Worm (Caenorhabditis elegans) whole organism, young adult: ENCODE results near the gene enri-2.

Source experiments
- B0019.2 ChIP-seq: fragments of 200-800 bp; sonication (Bioruptor generic); conservative IDR thresholded peaks from 2 replicates; pipeline ENCODE4 v1.3.6; 2022; ENCODE audit warnings: missing genetic modification reagents, missing genetic modification characterization, missing compliant biosample characterization
- B0261.1 ChIP-seq: sonication (generic microtip); optimal IDR thresholded peaks from 2 replicates; lab custom pipeline; 2016; ENCODE audit warnings: mild to moderate bottlenecking, missing genetic modification characterization, moderate library complexity, missing compliant biosample characterization
- B0336.3 ChIP-seq: fragments of 200-800 bp; sonication (Bioruptor generic); IDR thresholded peaks from 2 replicates; pipeline ENCODE4 v1.3.6; 2022; ENCODE audit warnings: missing genetic modification characterization, missing compliant biosample characterization
- F10E7.11 ChIP-seq: sonication (generic microtip); optimal IDR thresholded peaks from 2 replicates; lab custom pipeline; 2017; ENCODE audit warnings: mild to moderate bottlenecking, missing genetic modification characterization, moderate library complexity, missing compliant biosample characterization
- F22D6.2 ChIP-seq: sonication (generic microtip); optimal IDR thresholded peaks from 2 replicates; lab custom pipeline; 2016; ENCODE audit warnings: mild to moderate bottlenecking, missing genetic modification characterization, missing compliant biosample characterization
- F55B11.4 ChIP-seq: sonication (generic microtip); optimal IDR thresholded peaks from 2 replicates; lab custom pipeline; 2016; ENCODE audit warnings: missing compliant biosample characterization, missing genetic modification characterization, borderline replicate concordance; ENCODE audit not compliant: insufficient read depth
- K11D2.4 ChIP-seq: fragments of 200-800 bp; sonication (Bioruptor generic); IDR thresholded peaks from 2 replicates; pipeline ENCODE4 v1.3.6; 2022; ENCODE audit warnings: missing genetic modification reagents, missing genetic modification characterization, missing compliant biosample characterization
- Y67H2A.10 ChIP-seq: fragments of 200-800 bp; sonication (Bioruptor generic); conservative IDR thresholded peaks from 2 replicates; pipeline ENCODE4 v1.3.6; 2022; ENCODE audit warnings: missing genetic modification reagents, missing genetic modification characterization, missing compliant biosample characterization
- aptf-3 ChIP-seq: fragments of 200-800 bp; sonication (Bioruptor generic); IDR thresholded peaks from 2 replicates; pipeline ENCODE4 v1.3.6; 2022; ENCODE audit warnings: missing genetic modification characterization, missing compliant biosample characterization
- atf-7 ChIP-seq: sonication (generic microtip); optimal IDR thresholded peaks from 2 replicates; lab custom pipeline; 2017; ENCODE audit warnings: mild to moderate bottlenecking, missing genetic modification characterization, missing compliant biosample characterization
- athp-1 ChIP-seq: sonication (generic microtip); optimal IDR thresholded peaks from 2 replicates; lab custom pipeline; 2017; ENCODE audit warnings: mild to moderate bottlenecking, missing genetic modification characterization, missing compliant biosample characterization
- attf-3 ChIP-seq: fragments of 200-800 bp; sonication (Bioruptor generic); conservative IDR thresholded peaks from 2 replicates; pipeline ENCODE4 v1.3.6; 2022; ENCODE audit warnings: missing genetic modification reagents, missing genetic modification characterization, missing compliant biosample characterization
- attf-5 ChIP-seq: fragments of 200-800 bp; sonication (Bioruptor generic); optimal IDR thresholded peaks from 2 replicates; lab custom pipeline; 2018; ENCODE audit warnings: mild to moderate bottlenecking, missing genetic modification characterization, missing compliant biosample characterization
- ccch-3 ChIP-seq: fragments of 200-800 bp; sonication (Bioruptor generic); optimal IDR thresholded peaks from 2 replicates; lab custom pipeline; 2018; ENCODE audit warnings: mild to moderate bottlenecking, missing genetic modification characterization, missing compliant biosample characterization
- cebp-1 ChIP-seq, 2 experiments: fragments of 200-800 bp in 1 of 2; sonication (Bioruptor generic) in 1 of 2; sonication (generic microtip) in 1 of 2; IDR thresholded peaks in 1 of 2; optimal IDR thresholded peaks in 1 of 2; 2 replicates each; pipeline versions ENCODE4 v1.3.6 to Lab custom; 2017 to 2022; ENCODE audit warnings: missing compliant biosample characterization in 2 of 2, missing genetic modification characterization in 2 of 2, mild to moderate bottlenecking in 1 of 2, missing genetic modification reagents in 1 of 2, moderate library complexity in 1 of 2
- dox-1 ChIP-seq: fragments of 200-800 bp; sonication (Bioruptor generic); IDR thresholded peaks from 2 replicates; pipeline ENCODE4 v1.3.6; 2022; ENCODE audit warnings: missing genetic modification reagents, missing genetic modification characterization, missing compliant biosample characterization
- dpff-1 ChIP-seq: sonication (generic microtip); optimal IDR thresholded peaks from 2 replicates; lab custom pipeline; 2017; ENCODE audit warnings: mild to moderate bottlenecking, missing genetic modification characterization, missing compliant biosample characterization
- egl-44 ChIP-seq: fragments of 200-800 bp; sonication (Bioruptor generic); IDR thresholded peaks from 2 replicates; pipeline ENCODE4 v1.3.6; 2022; ENCODE audit warnings: missing genetic modification reagents, missing genetic modification characterization, missing compliant biosample characterization
- egrh-3 ChIP-seq: fragments of 200-800 bp; sonication (Bioruptor generic); IDR thresholded peaks from 2 replicates; pipeline ENCODE4 v1.3.6; 2022; ENCODE audit warnings: missing genetic modification reagents, missing genetic modification characterization, missing compliant biosample characterization
- ets-4 ChIP-seq: fragments of 200-800 bp; sonication (Bioruptor generic); optimal IDR thresholded peaks from 2 replicates; lab custom pipeline; 2018; ENCODE audit warnings: mild to moderate bottlenecking, missing genetic modification characterization, missing compliant biosample characterization
- him-1 ChIP-seq: sonication (generic microtip); optimal IDR thresholded peaks from 2 replicates; lab custom pipeline; 2016; ENCODE audit warnings: missing genotype, missing genetic modification reagents, missing genetic modification characterization, missing compliant biosample characterization
- hmg-1.2 ChIP-seq: fragments of 200-800 bp; sonication (Bioruptor generic); IDR thresholded peaks from 2 replicates; pipeline ENCODE4 v1.3.6; 2022; ENCODE audit warnings: missing genetic modification reagents, missing genetic modification characterization, missing compliant biosample characterization
- hmg-20 ChIP-seq: fragments of 200-800 bp; sonication (Bioruptor generic); IDR thresholded peaks from 2 replicates; pipeline ENCODE4 v1.3.6; 2022; ENCODE audit warnings: missing genetic modification reagents, missing genetic modification characterization, missing compliant biosample characterization
- lin-26 ChIP-seq: fragments of 200-800 bp; sonication (Bioruptor generic); IDR thresholded peaks from 2 replicates; pipeline ENCODE4 v1.3.6; 2022; ENCODE audit warnings: missing genetic modification reagents, missing genetic modification characterization, missing compliant biosample characterization
- lin-40 ChIP-seq: sonication (generic microtip); optimal IDR thresholded peaks from 2 replicates; lab custom pipeline; 2016; ENCODE audit warnings: missing genetic modification characterization, mild to moderate bottlenecking, missing compliant biosample characterization, missing genotype, missing genetic modification reagents
- lir-1 ChIP-seq: fragments of 200-800 bp; sonication (Bioruptor generic); conservative IDR thresholded peaks from 2 replicates; pipeline ENCODE4 v1.3.6; 2022; ENCODE audit warnings: missing genetic modification reagents, missing genetic modification characterization, missing compliant biosample characterization
- lsl-1 ChIP-seq: fragments of 200-800 bp; sonication (Bioruptor generic); optimal IDR thresholded peaks from 2 replicates; lab custom pipeline; 2018; ENCODE audit warnings: mild to moderate bottlenecking, missing genetic modification characterization, moderate library complexity, missing compliant biosample characterization
- madf-3 ChIP-seq: fragments of 200-800 bp; sonication (Bioruptor generic); IDR thresholded peaks from 2 replicates; pipeline ENCODE4 v1.3.6; 2022; ENCODE audit warnings: missing genetic modification reagents, missing genetic modification characterization, missing compliant biosample characterization
- madf-8 ChIP-seq: fragments of 200-800 bp; sonication (Bioruptor generic); conservative IDR thresholded peaks from 2 replicates; pipeline ENCODE4 v1.3.6; 2022; ENCODE audit warnings: missing genetic modification reagents, missing genetic modification characterization, missing compliant biosample characterization
- mel-28 ChIP-seq: sonication (generic microtip); optimal IDR thresholded peaks from 2 replicates; lab custom pipeline; 2016; ENCODE audit warnings: borderline replicate concordance, mild to moderate bottlenecking, missing genetic modification characterization, missing compliant biosample characterization
- mes-4 ChIP-seq: sonication (generic microtip); optimal IDR thresholded peaks from 2 replicates; lab custom pipeline; 2016; ENCODE audit warnings: missing genotype, missing genetic modification characterization, missing compliant biosample characterization
- nfya-2 ChIP-seq: fragments of 200-800 bp; sonication (Bioruptor generic); IDR thresholded peaks from 2 replicates; pipeline ENCODE4 v1.3.6; 2022; ENCODE audit warnings: missing genetic modification reagents, missing genetic modification characterization, missing compliant biosample characterization
- nfyb-1 ChIP-seq: fragments of 200-800 bp; sonication (Bioruptor generic); IDR thresholded peaks from 2 replicates; pipeline ENCODE4 v1.3.6; 2022; ENCODE audit warnings: missing genetic modification reagents, missing genetic modification characterization, missing compliant biosample characterization
- nhr-27 ChIP-seq: fragments of 200-800 bp; sonication (Bioruptor generic); optimal IDR thresholded peaks from 2 replicates; lab custom pipeline; 2018; ENCODE audit warnings: mild to moderate bottlenecking, missing genetic modification characterization, moderate library complexity, missing compliant biosample characterization
- nhr-80 ChIP-seq: sonication (generic microtip); optimal IDR thresholded peaks from 2 replicates; lab custom pipeline; 2016; ENCODE audit warnings: missing genetic modification characterization, missing compliant biosample characterization
- sea-2 ChIP-seq: fragments of 200-800 bp; sonication (Bioruptor generic); IDR thresholded peaks from 2 replicates; pipeline ENCODE4 v1.3.6; 2022; ENCODE audit warnings: missing genetic modification characterization, missing compliant biosample characterization
- snpc-1.3 ChIP-seq: sonication (generic microtip); optimal IDR thresholded peaks from 2 replicates; lab custom pipeline; 2017; ENCODE audit warnings: missing genetic modification characterization, mild to moderate bottlenecking, missing compliant biosample characterization, antibody characterized with exemption, moderate library complexity, missing genotype, missing genetic modification reagents; ENCODE audit not compliant: insufficient read depth
- snpc-4 ChIP-seq, 5 experiments: fragments of 150-350 bp in 1 of 5; sonication (generic microtip) in 4 of 5; optimal IDR thresholded peaks; 2 replicates each; lab custom pipeline; 2014 to 2018; ENCODE audit warnings: missing genetic modification characterization in 5 of 5, missing biosample characterization in 3 of 5, antibody characterized with exemption in 2 of 5, mild to moderate bottlenecking in 2 of 5, missing compliant biosample characterization in 2 of 5, missing genotype in 2 of 5, moderate library complexity in 2 of 5, missing genetic modification reagents in 1 of 5
- sptf-2 ChIP-seq: fragments of 200-800 bp; sonication (Bioruptor generic); optimal IDR thresholded peaks from 2 replicates; lab custom pipeline; 2018; ENCODE audit warnings: mild to moderate bottlenecking, missing genetic modification characterization, missing compliant biosample characterization
- tbx-9 ChIP-seq: sonication (generic microtip); optimal IDR thresholded peaks from 2 replicates; lab custom pipeline; 2016; ENCODE audit warnings: borderline replicate concordance, missing genetic modification characterization, inconsistent platforms, missing compliant biosample characterization
- tlf-1 ChIP-seq: fragments of 200-800 bp; sonication (Bioruptor generic); optimal IDR thresholded peaks from 2 replicates; lab custom pipeline; 2018; ENCODE audit warnings: mild to moderate bottlenecking, missing genetic modification characterization, missing compliant biosample characterization

Gene enri-2

ce11 chrX:14505578-14506353, 39.9 kb upstream of the enri-2 start (continued):
- TF ChIP-seq lin-40 (peak; percentile 36), hmg-1.2 (GFP tag; lab: Robert Waterston, UW) (peak; percentile 20; the same call in 1 of the 2 replicates), F55B11.4 (tag; lab: Kevin White, UChicago) (no peak), him-1 (no peak), nfya-2 (no peak), hmg-20 (GFP tag; lab: Robert Waterston, UW) (no peak), lir-1 (GFP tag; lab: Robert Waterston, UW) (no peak), lsl-1 (GFP tag; lab: Kevin White, UChicago) (no peak), snpc-1.3 (tag; lab: Kevin White, UChicago) (no peak), egl-44 (GFP tag; lab: Robert Waterston, UW) (no peak), mes-4 (tag; lab: Kevin White, UChicago) (no peak), egrh-3 (GFP tag; lab: Robert Waterston, UW) (peak; percentile 79), madf-3 (GFP tag; lab: Robert Waterston, UW) (no peak), B0019.2 (GFP tag; lab: Robert Waterston, UW) (no peak), B0336.3 (GFP tag; lab: Robert Waterston, UW) (no peak; the same call in 1 of the 2 replicates), nhr-80 (tag; lab: Kevin White, UChicago) (peak; percentile 92), atf-7 (peak; percentile 7), madf-8 (no peak), sptf-2 (GFP tag; lab: Kevin White, UChicago) (no peak), athp-1 (tag; lab: Kevin White, UChicago) (no peak), F22D6.2 (tag; lab: Kevin White, UChicago) (no peak), aptf-3 (no peak), nhr-27 (no peak), sea-2 (GFP tag; lab: Robert Waterston, UW) (no peak), attf-3 (no peak), attf-5 (GFP tag; lab: Kevin White, UChicago) (no peak), cebp-1 (GFP tag; IDR thresholded peaks at IDR 0.05; lab: Robert Waterston, UW) (no peak), cebp-1 (tag; optimal IDR thresholded peaks at IDR 0.05; lab: Kevin White, UChicago) (peak; percentile 73), lin-26 (GFP tag; lab: Robert Waterston, UW) (peak; percentile 36; the same call in 1 of the 2 replicates), Y67H2A.10 (GFP tag; lab: Robert Waterston, UW) (no peak), dpff-1 (tag; lab: Kevin White, UChicago) (no peak), ets-4 (GFP tag; lab: Kevin White, UChicago) (peak; percentile 36), K11D2.4 (no peak), F10E7.11 (tag; lab: Kevin White, UChicago) (no peak), mel-28 (tag; lab: Kevin White, UChicago) (no peak), tlf-1 (GFP tag; lab: Kevin White, UChicago) (no peak), tbx-9 (tag; lab: Kevin White, UChicago) (no peak), nfyb-1 (GFP tag; lab: Robert Waterston, UW) (no peak), ccch-3 (no peak), snpc-4 (GFP tag; optimal IDR thresholded peaks at IDR 0.05; lab: Kevin White, UChicago) (no peak), snpc-4 (tag; optimal IDR thresholded peaks at IDR 0.05; lab: Kevin White, UChicago) (peak in 1 of 4 experiments; percentile 45), dox-1 (GFP tag; lab: Robert Waterston, UW) (peak; percentile 69), B0261.1 (tag; lab: Kevin White, UChicago) (no peak)
